ENCODE assay signal across 1 fruit fly cellular context in genomic region chr2L:12527590-12527989, dm6.
TF ChIP-seq lines count a peak whose summit lies in the region.

No protein-coding gene starts in this region.

TF ChIP-seq in whole organism, prepupa, 60 proteins besides CTCF, POLR2A, EP300 and RAD21 (continued from another document):
- TF ChIP-seq CG3919 (GFP tag; optimal IDR thresholded peaks at IDR 0.05; lab: Kevin White, UChicago) (peak; percentile 12), spab (GFP tag; optimal IDR thresholded peaks at IDR 0.05; lab: Kevin White, UChicago) (peak; percentile 47), Ets21C (GFP tag; optimal IDR thresholded peaks at IDR 0.05; lab: Kevin White, UChicago) (no peak), Blimp-1 (GFP tag; optimal IDR thresholded peaks at IDR 0.05; lab: Kevin White, UChicago) (no peak), CG31627 (GFP tag; optimal IDR thresholded peaks at IDR 0.05; lab: Kevin White, UChicago) (no peak), topi (GFP tag; optimal IDR thresholded peaks at IDR 0.05; lab: Kevin White, UChicago) (peak; percentile 1), cyc (GFP tag; optimal IDR thresholded peaks at IDR 0.05; lab: Kevin White, UChicago) (no peak), net (GFP tag; optimal IDR thresholded peaks at IDR 0.05; lab: Kevin White, UChicago) (no peak), CG7368 (GFP tag; optimal IDR thresholded peaks at IDR 0.05; lab: Kevin White, UChicago) (no peak), CG8319 (GFP tag; optimal IDR thresholded peaks at IDR 0.05; lab: Kevin White, UChicago) (no peak), CG34406 (GFP tag; optimal IDR thresholded peaks at IDR 0.05; lab: Kevin White, UChicago) (no peak), fkh (GFP tag; optimal IDR thresholded peaks at IDR 0.05; lab: Kevin White, UChicago) (no peak), fd85E (GFP tag; optimal IDR thresholded peaks at IDR 0.05; lab: Kevin White, UChicago) (no peak), dac (GFP tag; optimal IDR thresholded peaks at IDR 0.05; lab: Kevin White, UChicago) (no peak), Sox15 (GFP tag; optimal IDR thresholded peaks at IDR 0.05; lab: Kevin White, UChicago) (no peak), CG11762 (GFP tag; optimal IDR thresholded peaks at IDR 0.05; lab: Kevin White, UChicago; ENCODE audit: insufficient read depth) (no peak), Hr4 (GFP tag; optimal IDR thresholded peaks at IDR 0.05; lab: Kevin White, UChicago) (peak; percentile 0), CG6163 (GFP tag; IDR thresholded peaks at IDR 0.05; lab: Robert Waterston, UW) (peak; percentile 54; the same call in 2 of the 3 replicates), CG10631 (GFP tag; optimal IDR thresholded peaks at IDR 0.05; lab: Kevin White, UChicago) (no peak), CG1621 (tag; optimal IDR thresholded peaks at IDR 0.05; lab: Kevin White, UChicago) (peak; percentile 51), CG16779 (tag; optimal IDR thresholded peaks at IDR 0.05; lab: Kevin White, UChicago) (peak; percentile 36), CG6792 (GFP tag; optimal IDR thresholded peaks at IDR 0.05; lab: Kevin White, UChicago) (no peak), esn (GFP tag; optimal IDR thresholded peaks at IDR 0.05; lab: Kevin White, UChicago) (no peak), svp (GFP tag; lab: Kevin White, UChicago) (peak; percentile 84), dsx (GFP tag; optimal IDR thresholded peaks at IDR 0.05; lab: Kevin White, UChicago; ENCODE audit: poor library complexity, severe bottlenecking) (peak; percentile 90), eg (GFP tag; IDR thresholded peaks at IDR 0.05; lab: Robert Waterston, UW) (0 out of 3 replicates have a peak, but pooled peaks have one; percentile 62), CG8632 (GFP tag; optimal IDR thresholded peaks at IDR 0.05; lab: Kevin White, UChicago) (no peak), OdsH (GFP tag; optimal IDR thresholded peaks at IDR 0.05; lab: Kevin White, UChicago) (no peak), lz (GFP tag; optimal IDR thresholded peaks at IDR 0.05; lab: Kevin White, UChicago) (no peak), Eip75B (GFP tag; optimal IDR thresholded peaks at IDR 0.05; lab: Kevin White, UChicago) (no peak), CG11294 (GFP tag; IDR thresholded peaks at IDR 0.05; lab: Robert Waterston, UW) (no peak), Ets96B (tag; optimal IDR thresholded peaks at IDR 0.05; lab: Kevin White, UChicago) (peak; percentile 24), acj6 (GFP tag; optimal IDR thresholded peaks at IDR 0.05; lab: Kevin White, UChicago) (no peak), Hr39 (GFP tag; optimal IDR thresholded peaks at IDR 0.05; lab: Kevin White, UChicago) (no peak)
